Worm (Caenorhabditis elegans): ENCODE measurements around the gene K07D4.4.

Gene K07D4.4

DNA sequence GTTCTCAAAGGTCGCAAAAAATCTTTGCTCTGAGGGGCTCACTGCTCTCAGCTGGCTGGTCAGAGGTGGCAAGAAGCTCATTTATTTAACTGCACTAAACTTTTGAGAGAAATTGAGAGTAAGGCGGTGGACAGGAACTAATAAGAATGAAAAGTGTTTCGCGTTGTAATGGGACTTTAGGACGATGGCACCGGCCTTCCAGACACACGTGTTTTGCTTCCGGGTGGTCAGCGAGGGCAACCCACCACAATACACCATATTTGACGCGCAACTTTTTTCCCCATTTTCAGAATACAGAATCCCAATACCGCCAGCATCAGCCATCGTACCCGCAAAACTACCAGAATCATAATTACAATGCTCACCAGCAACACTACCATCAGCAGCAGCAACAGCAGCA is 7.9 kb upstream of the K07D4.4 start:
- TF ChIP-seq hlh-4 (tag; optimal IDR thresholded peaks at IDR 0.05) = no peak
- no peak for TF ChIP-seq nhr-85 (tag)
- no peak for TF ChIP-seq mab-9 (GFP tag; IDR thresholded peaks at IDR 0.05)
- TF ChIP-seq ceh-8 (GFP tag; optimal IDR thresholded peaks at IDR 0.05) = no peak
- no peak for TF ChIP-seq nhr-19 (GFP tag; conservative IDR thresholded peaks at IDR 0.05)
- TF ChIP-seq nhr-12 (tag; optimal IDR thresholded peaks at IDR 0.05) = no peak

DNA sequence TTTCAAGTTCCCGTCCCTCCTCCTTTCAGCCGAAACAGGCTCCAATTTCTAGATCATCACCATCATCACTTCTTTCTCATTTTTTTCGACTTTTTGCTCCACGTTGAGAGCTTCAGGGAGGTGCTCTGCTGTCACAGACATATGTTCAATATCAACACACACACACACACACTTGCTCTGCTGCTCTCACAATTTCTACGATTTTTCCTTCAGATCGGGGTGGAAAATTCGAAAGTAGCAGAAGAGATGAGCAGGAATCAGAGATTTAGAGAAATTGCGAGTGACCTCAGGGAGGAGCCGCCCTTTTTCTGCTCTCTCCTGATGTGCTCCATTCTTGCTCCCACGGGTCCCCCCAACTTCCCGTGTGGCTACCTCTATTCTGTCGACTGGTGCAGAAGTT is 6.3 kb upstream of the K07D4.4 start, which contains the start of gene pqn-48:
TSS of gene pqn-48 (plus strand) at position 344 of the 400 bp plus-strand sequence.
- TF ChIP-seq Y116A8C.19 (tag; optimal IDR thresholded peaks at IDR 0.05; ENCODE audit: borderline replicate concordance) (no peak), ztf-11 (tag; optimal IDR thresholded peaks at IDR 0.05) (no peak), fkh-8 (tag; optimal IDR thresholded peaks at IDR 0.05) (no peak), efl-1 (optimal IDR thresholded peaks at IDR 0.05) (peak in 1 of 2 experiments; percentile 10), efl-1 (GFP tag; optimal IDR thresholded peaks at IDR 0.05 in 1 of 2) (peak in 1 of 2 experiments; percentile 41), nhr-85 (tag) (no peak), dpl-1 (GFP tag; optimal IDR thresholded peaks at IDR 0.05) (no peak), snpc-4 (tag; optimal IDR thresholded peaks at IDR 0.05) (no peak), dsc-1 (tag; optimal IDR thresholded peaks at IDR 0.05) (peak; percentile 31), nhr-90 (tag; optimal IDR thresholded peaks at IDR 0.05; ENCODE audit: poor library complexity) (no peak), lin-14 (GFP tag; optimal IDR thresholded peaks at IDR 0.05) (peak; percentile 45), lsy-2 (tag; optimal IDR thresholded peaks at IDR 0.05) (peak in 1 of 2 experiments; percentile 27), ceh-82 (tag; optimal IDR thresholded peaks at IDR 0.05) (no peak), nhr-71 (tag; optimal IDR thresholded peaks at IDR 0.05) (peak; percentile 13), lin-13 (GFP tag; optimal IDR thresholded peaks at IDR 0.05) (no peak), nhr-19 (GFP tag; conservative IDR thresholded peaks at IDR 0.05) (0 out of 2 replicates have a peak, but pooled peaks have one; percentile 10), rnt-1 (tag; optimal IDR thresholded peaks at IDR 0.05) (peak; percentile 52), nhr-47 (tag; optimal IDR thresholded peaks at IDR 0.05) (no peak), ceh-8 (GFP tag; optimal IDR thresholded peaks at IDR 0.05) (no peak), mep-1 (tag; optimal IDR thresholded peaks at IDR 0.05) (no peak), snu-23 (GFP tag; optimal IDR thresholded peaks at IDR 0.05) (no peak), blmp-1 (tag; optimal IDR thresholded peaks at IDR 0.05) (no peak), tbx-2 (tag; optimal IDR thresholded peaks at IDR 0.05) (no peak), C04F5.9 (tag; optimal IDR thresholded peaks at IDR 0.05) (no peak), pax-3 (tag; optimal IDR thresholded peaks at IDR 0.05) (no peak), nhr-28 (tag; optimal IDR thresholded peaks at IDR 0.05) (no peak), pag-3 (tag; optimal IDR thresholded peaks at IDR 0.05; ENCODE audit: borderline replicate concordance, insufficient read depth) (no peak), nhr-77 (tag; optimal IDR thresholded peaks at IDR 0.05) (no peak)

DNA sequence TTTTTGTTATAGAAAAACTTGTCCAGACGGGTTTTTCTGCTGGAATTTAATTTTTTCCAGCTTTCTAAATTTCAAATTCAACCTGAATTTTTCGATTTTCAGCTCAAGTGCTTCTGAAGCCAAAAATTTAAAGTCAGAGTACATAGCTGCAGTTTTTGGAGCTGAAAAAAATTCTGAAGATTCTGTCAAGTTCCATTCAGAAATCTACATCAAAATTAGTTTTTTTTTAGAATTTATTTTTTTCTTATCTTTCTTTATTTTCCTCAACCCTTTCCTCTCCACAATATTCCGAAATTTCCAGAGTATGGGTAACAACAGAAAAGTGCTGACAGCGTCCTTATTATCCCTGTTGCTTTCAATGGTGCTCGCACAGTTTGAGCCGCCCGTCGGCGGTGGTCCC is 3.9 kb downstream of the K07D4.4 start, which contains the start of gene K07D4.9:
TSS of gene K07D4.9 (plus strand) at position 301 of the 400 bp plus-strand sequence.
- TF ChIP-seq nhr-28 (tag; optimal IDR thresholded peaks at IDR 0.05) (no peak), C16A3.4 (tag; optimal IDR thresholded peaks at IDR 0.05) (no peak), irx-1 (tag; optimal IDR thresholded peaks at IDR 0.05) (no peak), egl-27 (tag; optimal IDR thresholded peaks at IDR 0.05) (no peak), tbx-2 (tag; optimal IDR thresholded peaks at IDR 0.05) (no peak), nhr-77 (tag; optimal IDR thresholded peaks at IDR 0.05) (no peak), mdl-1 (tag; optimal IDR thresholded peaks at IDR 0.05) (no peak), pax-3 (tag; optimal IDR thresholded peaks at IDR 0.05) (no peak), C34B4.2 (tag; optimal IDR thresholded peaks at IDR 0.05) (no peak), sup-37 (GFP tag; optimal IDR thresholded peaks at IDR 0.05) (no peak), grh-1 (GFP tag; IDR thresholded peaks at IDR 0.05) (no peak), unc-86 (tag; optimal IDR thresholded peaks at IDR 0.05) (no peak)
